Fruit fly (Drosophila melanogaster) whole organism, embryonic: ENCODE data around the gene Uck.

Experiments used
- Atf6 ChIP-seq: fragments of 200-800 bp; sonication (Bioruptor generic); IDR thresholded peaks from 2 replicates; pipeline ENCODE4 v1.3.6; 2022; ENCODE audit warnings: missing biosample characterization, missing genetic modification characterization
- CG11085 ChIP-seq: fragments of 200-800 bp; sonication (Bioruptor generic); IDR thresholded peaks from 2 replicates; pipeline ENCODE4 v1.3.6; 2022; ENCODE audit warnings: missing biosample characterization, missing genetic modification characterization
- CG11093 ChIP-seq: fragments of 200-800 bp; sonication (Bioruptor generic); IDR thresholded peaks from 3 replicates; pipeline ENCODE4 v1.3.6; 2022; ENCODE audit warnings: missing biosample characterization, missing genetic modification characterization
- CG11247 ChIP-seq: fragments of 200-800 bp; sonication (Bioruptor generic); IDR thresholded peaks from 2 replicates; pipeline ENCODE4 v1.3.6; 2022; ENCODE audit warnings: missing biosample characterization, missing genetic modification characterization
- CG11560 ChIP-seq: fragments of 200-800 bp; sonication (Bioruptor generic); IDR thresholded peaks from 3 replicates; pipeline ENCODE4 v1.3.6; 2022; ENCODE audit warnings: missing biosample characterization, missing genetic modification characterization
- CG11723 ChIP-seq: fragments of 200-800 bp; sonication (Bioruptor generic); optimal IDR thresholded peaks from 2 replicates; lab custom pipeline; 2017; ENCODE audit warnings: missing biosample characterization, mild to moderate bottlenecking, missing genetic modification characterization
- CG12769 ChIP-seq: fragments of 200-800 bp; sonication (Bioruptor generic); optimal IDR thresholded peaks from 2 replicates; lab custom pipeline; 2019; ENCODE audit warnings: missing biosample characterization, mild to moderate bottlenecking, missing genetic modification characterization, moderate library complexity
- CG13296 ChIP-seq: fragments of 200-800 bp; sonication (Bioruptor generic); optimal IDR thresholded peaks from 3 replicates; lab custom pipeline; 2018; ENCODE audit warnings: missing biosample characterization, mild to moderate bottlenecking, missing genetic modification characterization
- CG14014 ChIP-seq: fragments of 200-800 bp; sonication (Bioruptor generic); IDR thresholded peaks from 2 replicates; pipeline ENCODE4 v1.3.6; 2022; ENCODE audit warnings: missing biosample characterization, missing genetic modification characterization
- CG14050 ChIP-seq: fragments of 200-800 bp; sonication (Bioruptor generic); IDR thresholded peaks from 3 replicates; pipeline ENCODE4 v1.3.6; 2022; ENCODE audit warnings: missing biosample characterization, missing genetic modification characterization
- CG15479 ChIP-seq: fragments of 200-800 bp; sonication (Bioruptor generic); optimal IDR thresholded peaks from 3 replicates; lab custom pipeline; 2019; ENCODE audit warnings: missing biosample characterization, mild to moderate bottlenecking, missing genetic modification characterization, moderate library complexity
- CG16779 ChIP-seq: fragments of 200-800 bp; sonication (Bioruptor generic); IDR thresholded peaks from 2 replicates; pipeline ENCODE4 v1.3.6; 2022; ENCODE audit warnings: missing biosample characterization, missing genetic modification characterization
- CG16813 ChIP-seq: fragments of 200-800 bp; sonication (Bioruptor generic); IDR thresholded peaks from 3 replicates; pipeline ENCODE4 v1.3.6; 2022; ENCODE audit warnings: missing biosample characterization, missing genetic modification characterization; ENCODE audit not compliant: partially characterized antibody
- CG17912 ChIP-seq: fragments of 200-800 bp; sonication (Bioruptor generic); optimal IDR thresholded peaks from 2 replicates; lab custom pipeline; 2018; ENCODE audit warnings: missing biosample characterization, mild to moderate bottlenecking, missing genetic modification characterization
- CG30403 ChIP-seq: fragments of 200-800 bp; sonication (Bioruptor generic); optimal IDR thresholded peaks from 3 replicates; lab custom pipeline; 2016; ENCODE audit warnings: missing biosample characterization, missing genetic modification characterization
- CG32532 ChIP-seq: fragments of 200-800 bp; sonication (Bioruptor generic); IDR thresholded peaks from 2 replicates; pipeline ENCODE4 v1.3.6; 2022; ENCODE audit warnings: missing biosample characterization, missing genetic modification characterization
- CG33557 ChIP-seq: fragments of 200-800 bp; sonication (Bioruptor generic); optimal IDR thresholded peaks from 2 replicates; lab custom pipeline; 2019; ENCODE audit warnings: missing biosample characterization, mild to moderate bottlenecking, missing genetic modification characterization, moderate library complexity
- CG4730 ChIP-seq: fragments of 200-800 bp; sonication (Bioruptor generic); IDR thresholded peaks from 2 replicates; pipeline ENCODE4 v1.3.6; 2022; ENCODE audit warnings: missing biosample characterization, missing genetic modification characterization
- CG5953 ChIP-seq: fragments of 200-800 bp; sonication (Bioruptor generic); IDR thresholded peaks from 2 replicates; pipeline ENCODE4 v1.3.6; 2022; ENCODE audit warnings: missing biosample characterization, missing genetic modification characterization
- CG7372 ChIP-seq: fragments of 200-800 bp; sonication (Bioruptor generic); IDR thresholded peaks from 2 replicates; pipeline ENCODE4 v1.3.6; 2022; ENCODE audit warnings: missing biosample characterization, missing genetic modification characterization
- Camta ChIP-seq: fragments of 200-800 bp; sonication (Bioruptor generic); optimal IDR thresholded peaks from 2 replicates; lab custom pipeline; 2016; ENCODE audit warnings: missing biosample characterization, missing genetic modification characterization
- Dbx ChIP-seq: fragments of 200-800 bp; sonication (Bioruptor generic); IDR thresholded peaks from 3 replicates; pipeline ENCODE4 v1.3.6; 2022; ENCODE audit warnings: missing biosample characterization, missing genetic modification characterization
- Dip3 ChIP-seq: fragments of 200-800 bp; sonication (Bioruptor generic); optimal IDR thresholded peaks from 3 replicates; lab custom pipeline; 2016; ENCODE audit warnings: missing biosample characterization, missing genetic modification characterization
- E2f2 ChIP-seq: fragments of 200-800 bp; sonication (Bioruptor generic); IDR thresholded peaks from 2 replicates; pipeline ENCODE4 v1.3.6; 2022; ENCODE audit warnings: missing biosample characterization, missing genetic modification characterization
- H15 ChIP-seq: fragments of 200-800 bp; sonication (Bioruptor generic); IDR thresholded peaks from 3 replicates; pipeline ENCODE4 v1.3.6; 2022; ENCODE audit warnings: missing biosample characterization, missing genetic modification characterization
- HLH4C ChIP-seq: fragments of 200-800 bp; sonication (Bioruptor generic); IDR thresholded peaks from 3 replicates; pipeline ENCODE4 v1.3.6; 2022; ENCODE audit warnings: missing biosample characterization, missing genetic modification characterization; ENCODE audit not compliant: partially characterized antibody
- Hr51 ChIP-seq, 2 experiments: fragments of 200-800 bp; sonication (Bioruptor generic); optimal IDR thresholded peaks; 2 replicates in 1 of 2; 3 replicates in 1 of 2; lab custom pipeline; 2016 to 2018; ENCODE audit warnings: missing biosample characterization in 2 of 2, missing genetic modification characterization in 2 of 2, mild to moderate bottlenecking in 1 of 2, moderate library complexity in 1 of 2
- Mad ChIP-seq: fragments of 200-800 bp; sonication (Bioruptor generic); optimal IDR thresholded peaks from 2 replicates; lab custom pipeline; 2016; ENCODE audit warnings: missing biosample characterization, missing genetic modification characterization
- Med ChIP-seq: fragments of 200-800 bp; sonication (Bioruptor generic); peaks from one replicate; lab custom pipeline; 2016; ENCODE audit warnings: missing biosample characterization, missing genetic modification characterization, mild to moderate bottlenecking, inconsistent platforms, moderate library complexity
- Pdp1 ChIP-seq, 2 experiments: fragments of 200-800 bp; sonication (Bioruptor generic); optimal IDR thresholded peaks; 3 replicates each; lab custom pipeline; 2016; ENCODE audit warnings: missing biosample characterization in 2 of 2, missing genetic modification characterization in 2 of 2, mild to moderate bottlenecking in 1 of 2, moderate library complexity in 1 of 2
- Rx ChIP-seq: fragments of 200-800 bp; sonication (Bioruptor generic); IDR thresholded peaks from 2 replicates; pipeline ENCODE4 v1.3.6; 2022; ENCODE audit warnings: missing biosample characterization, missing genetic modification characterization
- corto ChIP-seq: fragments of 200-800 bp; sonication (Bioruptor generic); optimal IDR thresholded peaks from 2 replicates; lab custom pipeline; 2016; ENCODE audit warnings: missing biosample characterization, mild to moderate bottlenecking, missing genetic modification characterization, moderate library complexity
- eyg ChIP-seq: fragments of 200-800 bp; sonication (Bioruptor generic); optimal IDR thresholded peaks from 3 replicates; lab custom pipeline; 2016; ENCODE audit warnings: missing biosample characterization, missing genetic modification characterization
- ftz-f1 ChIP-seq: fragments of 200-800 bp; sonication (Bioruptor generic); optimal IDR thresholded peaks from 2 replicates; lab custom pipeline; 2016; ENCODE audit warnings: missing biosample characterization, missing genetic modification characterization
- gce ChIP-seq: fragments of 200-800 bp; sonication (Bioruptor generic); IDR thresholded peaks from 3 replicates; pipeline ENCODE4 v1.3.6; 2022; ENCODE audit warnings: missing biosample characterization, missing genetic modification characterization
- gcm ChIP-seq: fragments of 200-800 bp; sonication (Bioruptor generic); optimal IDR thresholded peaks from 2 replicates; lab custom pipeline; 2019; ENCODE audit warnings: missing biosample characterization, mild to moderate bottlenecking, missing genetic modification characterization, moderate library complexity
- hb ChIP-seq: fragments of 200-800 bp; sonication (Bioruptor generic); IDR thresholded peaks from 3 replicates; pipeline ENCODE4 v1.3.6; 2022; ENCODE audit warnings: missing biosample characterization, missing genetic modification characterization; ENCODE audit not compliant: partially characterized antibody
- hbn ChIP-seq: fragments of 200-800 bp; sonication (Bioruptor generic); IDR thresholded peaks from 2 replicates; pipeline ENCODE4 v1.3.6; 2022; ENCODE audit warnings: missing biosample characterization, missing genetic modification characterization; ENCODE audit not compliant: partially characterized antibody
- ken ChIP-seq: fragments of 200-800 bp; sonication (Bioruptor generic); IDR thresholded peaks from 3 replicates; pipeline ENCODE4 v1.3.6; 2022; ENCODE audit warnings: missing biosample characterization, missing genetic modification characterization
- mam ChIP-seq: fragments of 200-800 bp; sonication (Bioruptor generic); optimal IDR thresholded peaks from 3 replicates; lab custom pipeline; 2016; ENCODE audit warnings: missing biosample characterization, missing genetic modification characterization
- mld ChIP-seq: fragments of 200-800 bp; sonication (Bioruptor generic); IDR thresholded peaks from 3 replicates; pipeline ENCODE4 v1.3.6; 2022; ENCODE audit warnings: missing biosample characterization, missing genetic modification characterization; ENCODE audit not compliant: partially characterized antibody
- nerfin-1 ChIP-seq: fragments of 200-800 bp; sonication (Bioruptor generic); optimal IDR thresholded peaks from 3 replicates; lab custom pipeline; 2019; ENCODE audit warnings: missing biosample characterization, mild to moderate bottlenecking, missing genetic modification characterization, moderate library complexity
- oc ChIP-seq: fragments of 200-800 bp; sonication (Bioruptor generic); optimal IDR thresholded peaks from 2 replicates; lab custom pipeline; 2018; ENCODE audit warnings: missing biosample characterization, mild to moderate bottlenecking, missing genetic modification characterization, moderate library complexity
- org-1 ChIP-seq: fragments of 200-800 bp; sonication (Bioruptor generic); optimal IDR thresholded peaks from 2 replicates; lab custom pipeline; 2017; ENCODE audit warnings: missing biosample characterization, missing genetic modification characterization
- ranshi ChIP-seq: fragments of 200-800 bp; sonication (Bioruptor generic); IDR thresholded peaks from 2 replicates; pipeline ENCODE4 v1.3.6; 2022; ENCODE audit warnings: missing biosample characterization, missing genetic modification characterization
- sens ChIP-seq: fragments of 200-800 bp; sonication (Bioruptor generic); peaks from one replicate; lab custom pipeline; 2016; ENCODE audit warnings: missing biosample characterization, missing genetic modification characterization
- sima ChIP-seq: fragments of 200-800 bp; sonication (Bioruptor generic); optimal IDR thresholded peaks from 2 replicates; lab custom pipeline; 2016; ENCODE audit warnings: missing biosample characterization, missing genetic modification characterization
- toy ChIP-seq: fragments of 200-800 bp; sonication (Bioruptor generic); IDR thresholded peaks from 2 replicates; pipeline ENCODE4 v1.3.6; 2022; ENCODE audit warnings: missing biosample characterization, missing genetic modification characterization
- vfl ChIP-seq: fragments of 200-800 bp; sonication (Bioruptor generic); optimal IDR thresholded peaks from 2 replicates; lab custom pipeline; 2016; ENCODE audit warnings: missing biosample characterization, missing genetic modification characterization

Uck gene

DNA sequence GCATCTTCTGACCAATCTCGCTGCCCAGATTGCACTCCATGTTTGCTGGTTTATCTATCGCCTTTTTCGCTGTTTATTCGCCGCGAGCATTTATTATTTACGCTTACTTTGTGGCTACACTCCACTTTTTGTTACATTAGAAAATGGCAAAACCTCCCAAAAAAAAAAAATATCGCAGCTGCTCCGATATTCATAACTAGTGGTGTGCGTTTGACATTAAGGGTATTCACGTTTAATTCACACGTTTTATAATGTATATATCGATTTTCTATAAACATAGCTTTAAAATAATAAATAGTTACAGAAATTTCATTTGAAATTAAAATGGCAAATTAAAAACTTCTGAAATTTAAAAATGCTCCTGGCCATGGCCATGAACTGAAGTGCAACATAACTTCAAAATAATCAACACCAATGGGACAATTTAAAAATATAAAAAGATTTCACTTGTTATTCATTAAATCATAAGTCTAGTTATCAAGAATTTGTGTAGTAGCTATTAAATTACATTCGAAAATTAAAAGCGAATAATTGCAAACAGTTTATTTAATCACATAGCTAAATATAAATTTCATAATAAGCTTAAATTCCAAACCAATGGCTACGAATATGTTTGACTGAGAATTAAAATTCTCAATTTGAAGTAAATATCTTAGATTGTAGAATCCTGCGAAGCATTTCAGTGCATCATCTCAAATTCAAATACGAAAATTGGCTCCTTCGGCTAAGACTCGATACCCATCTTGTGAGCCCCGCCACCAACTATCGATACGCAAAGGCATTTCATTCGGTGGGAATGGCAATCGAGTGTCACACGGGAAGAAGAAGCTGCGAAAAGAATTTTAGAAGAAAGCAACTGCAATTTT, 28.5 kb downstream of the Uck start, which contains the start of the genes Nab2 and BRWD3 (continued):
- TF ChIP-seq CG11723 (GFP tag; lab: Kevin White, UChicago) (no peak), H15 (GFP tag; lab: Robert Waterston, UW) (no peak), Pdp1 (GFP tag; optimal IDR thresholded peaks at IDR 0.05; lab: Kevin White, UChicago) (peak in 1 of 2 experiments; percentile 28), Mad (GFP tag; lab: Kevin White, UChicago) (peak; percentile 30), org-1 (no peak), CG17912 (GFP tag; lab: Kevin White, UChicago) (no peak), gcm (GFP tag; lab: Kevin White, UChicago) (no peak), CG11247 (GFP tag; lab: Robert Waterston, UW) (peak; percentile 34; the same call in 1 of the 2 replicates), Dbx (GFP tag; lab: Robert Waterston, UW) (peak; percentile 19; the same call in 1 of the 3 replicates), mld (GFP tag; lab: Robert Waterston, UW) (peak; percentile 60; the same call in 1 of the 3 replicates), ftz-f1 (no peak), E2f2 (GFP tag; lab: Robert Waterston, UW) (peak; percentile 57), CG16813 (GFP tag; lab: Robert Waterston, UW) (peak; percentile 71), CG16779 (GFP tag; lab: Robert Waterston, UW) (no peak), toy (GFP tag; lab: Robert Waterston, UW) (no peak), Dip3 (GFP tag; lab: Kevin White, UChicago) (no peak), Atf6 (GFP tag; lab: Robert Waterston, UW) (no peak), corto (GFP tag; lab: Kevin White, UChicago) (no peak), CG5953 (GFP tag; lab: Robert Waterston, UW) (no peak), Rx (peak; percentile 22; the same call in 1 of the 2 replicates), CG15479 (GFP tag; lab: Kevin White, UChicago) (no peak), eyg (GFP tag; lab: Kevin White, UChicago) (no peak), hb (GFP tag; lab: Robert Waterston, UW) (peak; percentile 59; the same call in 1 of the 3 replicates), CG7372 (GFP tag; lab: Robert Waterston, UW) (no peak), CG12769 (tag; lab: Kevin White, UChicago) (no peak), HLH4C (GFP tag; lab: Robert Waterston, UW) (peak; percentile 43), CG32532 (GFP tag; lab: Robert Waterston, UW) (peak; percentile 49; the same call in 1 of the 2 replicates), CG11085 (GFP tag; lab: Robert Waterston, UW) (no peak), Camta (GFP tag; lab: Kevin White, UChicago) (no peak), Med (peak; percentile 69), hbn (GFP tag; lab: Robert Waterston, UW) (peak; percentile 54), Hr51 (GFP tag; optimal IDR thresholded peaks at IDR 0.05; lab: Kevin White, UChicago) (no peak), sima (no peak), gce (no peak), CG30403 (peak; percentile 73), CG11093 (GFP tag; lab: Robert Waterston, UW) (no peak), ranshi (GFP tag; lab: Robert Waterston, UW) (peak; percentile 37; the same call in 1 of the 2 replicates), CG13296 (no peak), CG4730 (GFP tag; lab: Robert Waterston, UW) (no peak), CG14014 (GFP tag; lab: Robert Waterston, UW) (peak; percentile 51; the same call in 1 of the 2 replicates), sens (GFP tag; lab: Kevin White, UChicago) (peak; percentile 84), CG33557 (no peak), nerfin-1 (tag; lab: Kevin White, UChicago) (no peak), vfl (GFP tag; lab: Kevin White, UChicago) (no peak), CG11560 (tag; lab: Robert Waterston, UW) (peak; percentile 57; the same call in 2 of the 3 replicates), ken (GFP tag; lab: Robert Waterston, UW) (peak; percentile 60; the same call in 1 of the 3 replicates), mam (peak; percentile 17), CG14050 (GFP tag; lab: Robert Waterston, UW) (no peak), oc (no peak)
